Worm (Caenorhabditis elegans) whole organism, young adult: ENCODE measurements around the gene ehn-3.
A peak's percentile ranks its signal among the peaks of the same experiment; 100 is the strongest.

ENCODE experiments used
- B0019.2 ChIP-seq: fragments of 200-800 bp; sonication (Bioruptor generic); conservative IDR thresholded peaks from 2 replicates; pipeline ENCODE4 v1.3.6; 2022; ENCODE audit warnings: missing genetic modification reagents, missing genetic modification characterization, missing compliant biosample characterization
- B0261.1 ChIP-seq: sonication (generic microtip); optimal IDR thresholded peaks from 2 replicates; lab custom pipeline; 2016; ENCODE audit warnings: mild to moderate bottlenecking, missing genetic modification characterization, moderate library complexity, missing compliant biosample characterization
- F39B2.1 ChIP-seq: fragments of 200-800 bp; sonication (Bioruptor generic); IDR thresholded peaks from 2 replicates; pipeline ENCODE4 v1.3.6; 2022; ENCODE audit warnings: missing genetic modification reagents, missing genetic modification characterization, missing compliant biosample characterization
- F57A8.1 ChIP-seq: fragments of 200-800 bp; sonication (Bioruptor generic); optimal IDR thresholded peaks from 2 replicates; lab custom pipeline; 2018; ENCODE audit warnings: mild to moderate bottlenecking, missing genetic modification characterization, moderate library complexity, missing compliant biosample characterization
- Y53F4B.3 ChIP-seq: fragments of 200-800 bp; sonication (Bioruptor generic); IDR thresholded peaks from 2 replicates; pipeline ENCODE4 v1.3.6; 2022; ENCODE audit warnings: missing genetic modification reagents, missing genetic modification characterization, missing compliant biosample characterization
- Y95B8A.8 ChIP-seq: fragments of 200-800 bp; sonication (Bioruptor generic); IDR thresholded peaks from 2 replicates; pipeline ENCODE4 v1.3.6; 2022; ENCODE audit warnings: missing genetic modification reagents, missing genetic modification characterization, missing compliant biosample characterization
- ZK185.1 ChIP-seq: sonication (generic microtip); optimal IDR thresholded peaks from 2 replicates; lab custom pipeline; 2016; ENCODE audit warnings: mild to moderate bottlenecking, missing genetic modification characterization, missing compliant biosample characterization; ENCODE audit not compliant: poor library complexity, severe bottlenecking
- lag-1 ChIP-seq: fragments of 200-800 bp; sonication (Bioruptor generic); IDR thresholded peaks from 2 replicates; pipeline ENCODE4 v1.3.6; 2022; ENCODE audit warnings: missing genetic modification reagents, missing genetic modification characterization, missing compliant biosample characterization
- nfya-2 ChIP-seq: fragments of 200-800 bp; sonication (Bioruptor generic); IDR thresholded peaks from 2 replicates; pipeline ENCODE4 v1.3.6; 2022; ENCODE audit warnings: missing genetic modification reagents, missing genetic modification characterization, missing compliant biosample characterization
- snpc-1.1 ChIP-seq: sonication (generic microtip); optimal IDR thresholded peaks from 2 replicates; lab custom pipeline; 2017; ENCODE audit warnings: missing genetic modification characterization, mild to moderate bottlenecking, missing compliant biosample characterization, antibody characterized with exemption, moderate library complexity, missing genotype, missing genetic modification reagents; ENCODE audit not compliant: insufficient read depth
- snpc-4 ChIP-seq, 5 experiments: fragments of 150-350 bp in 1 of 5; sonication (generic microtip) in 4 of 5; optimal IDR thresholded peaks; 2 replicates each; lab custom pipeline; 2014 to 2018; ENCODE audit warnings: missing genetic modification characterization in 5 of 5, missing biosample characterization in 3 of 5, antibody characterized with exemption in 2 of 5, mild to moderate bottlenecking in 2 of 5, missing compliant biosample characterization in 2 of 5, missing genotype in 2 of 5, moderate library complexity in 2 of 5, missing genetic modification reagents in 1 of 5
- xnd-1 ChIP-seq: sonication (generic microtip); optimal IDR thresholded peaks from 2 replicates; lab custom pipeline; 2016; ENCODE audit warnings: missing genotype, missing genetic modification reagents, missing genetic modification characterization, missing compliant biosample characterization

ehn-3 gene

DNA sequence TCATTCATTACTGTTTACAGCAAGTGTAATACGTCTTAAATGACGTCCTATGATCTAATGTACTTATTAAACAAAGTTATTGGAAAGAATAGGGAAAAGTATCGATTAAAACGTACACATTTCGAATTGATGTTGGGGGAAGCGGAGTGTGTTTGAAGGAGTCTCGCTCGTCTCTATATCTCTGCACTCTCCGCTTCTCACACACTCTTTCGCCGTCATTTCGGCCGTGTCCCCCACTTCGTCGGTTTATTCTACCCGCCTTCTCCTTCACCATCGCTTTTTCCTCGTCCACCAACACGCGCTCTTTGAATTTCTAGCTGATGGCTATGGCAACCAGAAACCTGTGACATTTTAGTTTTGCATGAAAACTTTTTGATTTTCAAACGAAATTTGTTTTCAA lies 50.2 kb downstream of the ehn-3 start (continued):
- 0 out of 2 replicates have a peak, but pooled peaks have one; percentile 40 for TF ChIP-seq Y95B8A.8
- TF ChIP-seq, all 124 proteins: peak for 18

DNA sequence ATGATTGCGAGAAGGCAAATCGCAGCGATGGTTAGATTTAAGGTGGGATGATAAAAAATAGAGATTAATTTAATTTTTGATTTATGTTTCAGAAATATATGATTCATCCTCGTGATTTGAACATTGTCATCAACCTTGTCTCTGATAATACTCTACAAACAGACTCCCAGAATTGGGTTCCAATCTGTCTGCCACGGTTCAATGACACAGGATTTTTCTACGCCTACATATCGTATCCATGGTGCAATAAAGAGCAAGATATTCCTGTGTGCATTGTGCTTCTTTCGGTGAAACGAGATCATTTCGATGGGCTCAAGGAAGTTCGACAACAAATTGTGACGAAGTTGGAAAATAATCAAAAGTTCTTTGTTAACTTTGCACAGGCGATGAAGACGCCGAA lies 51.1 kb downstream of the ehn-3 start:
- TF ChIP-seq snpc-4 (GFP tag; optimal IDR thresholded peaks at IDR 0.05; lab: Kevin White, UChicago), result no peak
- no peak for TF ChIP-seq snpc-4 (tag; optimal IDR thresholded peaks at IDR 0.05; lab: Kevin White, UChicago)
- TF ChIP-seq F39B2.1 (GFP tag; lab: Robert Waterston, UW), result no peak
- TF ChIP-seq B0019.2 (GFP tag; lab: Robert Waterston, UW), result no peak
- no peak for TF ChIP-seq B0261.1
- TF ChIP-seq snpc-1.1, result no peak
- no peak for TF ChIP-seq nfya-2 (GFP tag; lab: Robert Waterston, UW)
- no peak for TF ChIP-seq lag-1
- no peak for TF ChIP-seq Y53F4B.3 (GFP tag; lab: Robert Waterston, UW)
- TF ChIP-seq ZK185.1 (tag; lab: Kevin White, UChicago), result no peak
- no peak for TF ChIP-seq xnd-1 (tag; lab: Kevin White, UChicago)
- TF ChIP-seq F57A8.1, result no peak
